Fruit fly (Drosophila melanogaster) whole organism, embryonic: ENCODE data around the gene HisCl1.

Experiments used
- Asciz ChIP-seq: fragments of 200-800 bp; sonication (Bioruptor generic); optimal IDR thresholded peaks from 2 replicates; lab custom pipeline; 2017; ENCODE audit warnings: missing biosample characterization, mild to moderate bottlenecking, missing genetic modification characterization, missing genetic modification reagents
- B-H1 ChIP-seq: fragments of 200-800 bp; sonication (Bioruptor generic); IDR thresholded peaks from 3 replicates; pipeline ENCODE4 v1.3.6; 2022; ENCODE audit warnings: missing biosample characterization, missing genetic modification characterization
- Bdp1 ChIP-seq: fragments of 200-800 bp; sonication (Bioruptor generic); optimal IDR thresholded peaks from 3 replicates; lab custom pipeline; 2016; ENCODE audit warnings: missing biosample characterization, missing genetic modification characterization
- CG15269 ChIP-seq: fragments of 200-800 bp; sonication (Bioruptor generic); optimal IDR thresholded peaks from 2 replicates; lab custom pipeline; 2018; ENCODE audit warnings: missing biosample characterization, mild to moderate bottlenecking, missing genetic modification characterization, moderate library complexity
- CG2202 ChIP-seq: fragments of 200-800 bp; sonication (Bioruptor generic); optimal IDR thresholded peaks from 2 replicates; lab custom pipeline; 2018; ENCODE audit warnings: missing biosample characterization, mild to moderate bottlenecking, missing genetic modification characterization
- CG5180 ChIP-seq: fragments of 200-800 bp; sonication (Bioruptor generic); optimal IDR thresholded peaks from 3 replicates; lab custom pipeline; 2017; ENCODE audit warnings: missing biosample characterization, missing genetic modification characterization, mild to moderate bottlenecking, moderate library complexity, missing genetic modification reagents
- Mad ChIP-seq: fragments of 200-800 bp; sonication (Bioruptor generic); optimal IDR thresholded peaks from 2 replicates; lab custom pipeline; 2016; ENCODE audit warnings: missing biosample characterization, missing genetic modification characterization
- ab ChIP-seq: fragments of 200-800 bp; sonication (Bioruptor generic); optimal IDR thresholded peaks from 2 replicates; lab custom pipeline; 2016; ENCODE audit warnings: missing biosample characterization, missing genetic modification characterization
- az2 ChIP-seq: fragments of 200-800 bp; sonication (Bioruptor generic); optimal IDR thresholded peaks from 3 replicates; lab custom pipeline; 2016; ENCODE audit warnings: missing biosample characterization, missing genetic modification characterization
- dimm ChIP-seq: fragments of 200-800 bp; sonication (Bioruptor generic); IDR thresholded peaks from 2 replicates; pipeline ENCODE4 v1.3.6; 2022; ENCODE audit warnings: missing biosample characterization, missing genetic modification characterization
- grau ChIP-seq: fragments of 200-800 bp; optimal IDR thresholded peaks from 3 replicates; lab custom pipeline; 2019; ENCODE audit warnings: missing biosample characterization, mild to moderate bottlenecking, missing genetic modification characterization, moderate library complexity
- lmd ChIP-seq: fragments of 200-800 bp; sonication (Bioruptor generic); IDR thresholded peaks from 2 replicates; pipeline ENCODE4 v1.3.6; 2022; ENCODE audit warnings: missing biosample characterization, missing genetic modification characterization
- seq ChIP-seq: fragments of 200-800 bp; sonication (Bioruptor generic); IDR thresholded peaks from 2 replicates; pipeline ENCODE4 v1.3.6; 2022; ENCODE audit warnings: missing biosample characterization, missing genetic modification characterization
- z ChIP-seq: fragments of 200-800 bp; sonication (Bioruptor generic); IDR thresholded peaks from 3 replicates; pipeline ENCODE4 v1.3.6; 2022; ENCODE audit warnings: missing biosample characterization, missing genetic modification characterization

- TF ChIP-seq B-H1 (GFP tag; lab: Robert Waterston, UW) = peak; percentile 60; the same call in 2 of the 3 replicates
- peak; percentile 41 for TF ChIP-seq CG2202
- peak; percentile 74 for TF ChIP-seq Bdp1 (GFP tag; lab: Kevin White, UChicago)
- TF ChIP-seq az2 (GFP tag; lab: Kevin White, UChicago) = peak; percentile 76
- peak; percentile 65 for TF ChIP-seq CG15269
- TF ChIP-seq z = no peak
- peak; percentile 56 for TF ChIP-seq Asciz (GFP tag; lab: Kevin White, UChicago)
- no peak for TF ChIP-seq dimm (GFP tag; lab: Robert Waterston, UW)
- peak; percentile 66 for TF ChIP-seq grau (tag; lab: Kevin White, UChicago)
- TF ChIP-seq Mad (GFP tag; lab: Kevin White, UChicago) = peak; percentile 74
- TF ChIP-seq CG5180 = no peak
- no peak for TF ChIP-seq seq (GFP tag; lab: Robert Waterston, UW)
- TF ChIP-seq ab (GFP tag; lab: Kevin White, UChicago) = peak; percentile 17
- peak; percentile 68 for TF ChIP-seq lmd (GFP tag; lab: Robert Waterston, UW)
These were observed 32.1 kb downstream of the HisCl1 start, which contains the start of the genes COX5A and glo for dm6 chr3R:11818930-11819639.
